Worm (Caenorhabditis elegans) whole organism, L2 larva: ENCODE measurements around the gene R05D3.3.

Experiments
- F13H6.1 ChIP-seq: sonication (generic microtip); optimal IDR thresholded peaks from 2 replicates; lab custom pipeline; 2016; ENCODE audit warnings: missing genetic modification characterization, missing compliant biosample characterization
- R02D3.7 ChIP-seq: fragments of 150-350 bp; optimal IDR thresholded peaks from 2 replicates; lab custom pipeline; 2014; ENCODE audit warnings: missing biosample characterization, missing genetic modification characterization
- Y55F3AM.14 ChIP-seq: fragments of 200-800 bp; sonication (Bioruptor generic); optimal IDR thresholded peaks from 2 replicates; lab custom pipeline; 2018; ENCODE audit warnings: mild to moderate bottlenecking, missing genetic modification characterization, missing compliant biosample characterization
- aly-2 ChIP-seq: fragments of 150-350 bp; optimal IDR thresholded peaks from 2 replicates; lab custom pipeline; 2014; ENCODE audit warnings: missing biosample characterization, missing genetic modification characterization
- ama-1 ChIP-seq: fragments of 150-350 bp; optimal IDR thresholded peaks from 2 replicates; lab custom pipeline; 2018; ENCODE audit warnings: inconsistent platforms
- blmp-1 ChIP-seq: sonication (generic microtip); optimal IDR thresholded peaks from 2 replicates; lab custom pipeline; 2017; ENCODE audit warnings: missing genetic modification characterization, mild to moderate bottlenecking, missing compliant biosample characterization, antibody characterized with exemption, moderate library complexity; ENCODE audit not compliant: insufficient read depth
- crh-2 ChIP-seq: sonication (generic microtip); optimal IDR thresholded peaks from 2 replicates; lab custom pipeline; 2017; ENCODE audit warnings: missing biosample characterization, missing genetic modification characterization
- dmd-4 ChIP-seq: sonication (generic microtip); optimal IDR thresholded peaks from 2 replicates; lab custom pipeline; 2017; ENCODE audit warnings: missing biosample characterization, missing genetic modification characterization
- elt-3 ChIP-seq: sonication (generic microtip); optimal IDR thresholded peaks from 2 replicates; lab custom pipeline; 2017; ENCODE audit warnings: missing biosample characterization, missing genetic modification characterization
- fos-1 ChIP-seq: fragments of 150-350 bp; optimal IDR thresholded peaks from 2 replicates; lab custom pipeline; 2014; ENCODE audit warnings: missing biosample characterization, missing genetic modification characterization
- gmeb-1 ChIP-seq: fragments of 150-350 bp; optimal IDR thresholded peaks from 2 replicates; lab custom pipeline; 2014; ENCODE audit warnings: missing biosample characterization, missing genetic modification characterization
- lin-11 ChIP-seq: fragments of 150-350 bp; sonication (generic microtip); optimal IDR thresholded peaks from 2 replicates; lab custom pipeline; 2014; ENCODE audit warnings: missing biosample characterization, missing genetic modification characterization, inconsistent platforms, mixed read lengths
- lin-13 ChIP-seq: fragments of 150-350 bp; optimal IDR thresholded peaks from 2 replicates; lab custom pipeline; 2014; ENCODE audit warnings: missing biosample characterization, missing genetic modification reagents, missing genetic modification characterization
- mdl-1 ChIP-seq, 2 experiments: fragments of 150-350 bp in 1 of 2; sonication (generic microtip) in 1 of 2; optimal IDR thresholded peaks; 2 replicates each; lab custom pipeline; 2017; ENCODE audit warnings: missing biosample characterization in 2 of 2, missing genetic modification characterization in 2 of 2
- nhr-10 ChIP-seq: sonication (generic microtip); optimal IDR thresholded peaks from 2 replicates; lab custom pipeline; 2017; ENCODE audit warnings: missing biosample characterization, missing genetic modification characterization
- nhr-11 ChIP-seq: fragments of 150-350 bp; optimal IDR thresholded peaks from 2 replicates; lab custom pipeline; 2014; ENCODE audit warnings: missing biosample characterization, missing genetic modification characterization
- nhr-12 ChIP-seq: fragments of 150-350 bp; optimal IDR thresholded peaks from 2 replicates; lab custom pipeline; 2014; ENCODE audit warnings: missing biosample characterization, missing genetic modification characterization
- nhr-129 ChIP-seq: fragments of 150-350 bp; optimal IDR thresholded peaks from 2 replicates; lab custom pipeline; 2014; ENCODE audit warnings: missing biosample characterization, missing genetic modification characterization
- nhr-21 ChIP-seq: fragments of 150-350 bp; optimal IDR thresholded peaks from 2 replicates; lab custom pipeline; 2014; ENCODE audit warnings: missing biosample characterization, missing genetic modification characterization
- nhr-23 ChIP-seq: fragments of 150-350 bp; optimal IDR thresholded peaks from 2 replicates; lab custom pipeline; 2014; ENCODE audit warnings: missing biosample characterization, missing genetic modification reagents, missing genetic modification characterization
- nhr-237 ChIP-seq: fragments of 150-350 bp; optimal IDR thresholded peaks from 2 replicates; lab custom pipeline; 2014; ENCODE audit warnings: missing biosample characterization, missing genetic modification characterization
- nhr-77 ChIP-seq: fragments of 150-350 bp; optimal IDR thresholded peaks from 2 replicates; lab custom pipeline; 2014; ENCODE audit warnings: missing biosample characterization, missing genetic modification characterization
- peb-1 ChIP-seq: fragments of 150-350 bp; optimal IDR thresholded peaks from 2 replicates; lab custom pipeline; 2014; ENCODE audit warnings: missing biosample characterization, missing genetic modification characterization
- sem-4 ChIP-seq: fragments of 150-350 bp; optimal IDR thresholded peaks from 2 replicates; lab custom pipeline; 2014; ENCODE audit warnings: missing biosample characterization, missing genetic modification reagents, missing genetic modification characterization
- skn-1 ChIP-seq: sonication (generic microtip); optimal IDR thresholded peaks from 2 replicates; lab custom pipeline; 2017; ENCODE audit warnings: missing biosample characterization, missing genetic modification characterization
- sma-3 ChIP-seq: sonication (generic microtip); optimal IDR thresholded peaks from 2 replicates; lab custom pipeline; 2016; ENCODE audit warnings: missing genetic modification reagents, missing genetic modification characterization, missing compliant biosample characterization
- sma-9 ChIP-seq, 2 experiments: fragments of 150-350 bp in 1 of 2; sonication (generic microtip) in 1 of 2; optimal IDR thresholded peaks; 2 replicates each; lab custom pipeline; 2014 to 2016; ENCODE audit warnings: missing genetic modification characterization in 2 of 2, mild to moderate bottlenecking in 1 of 2, missing biosample characterization in 1 of 2, missing compliant biosample characterization in 1 of 2, missing genetic modification reagents in 1 of 2, moderate library complexity in 1 of 2
- snpc-4 ChIP-seq: fragments of 150-350 bp; optimal IDR thresholded peaks from 2 replicates; lab custom pipeline; 2014; ENCODE audit warnings: missing biosample characterization, missing genetic modification characterization
- unc-39 ChIP-seq: fragments of 150-350 bp; optimal IDR thresholded peaks from 2 replicates; lab custom pipeline; 2014; ENCODE audit warnings: missing biosample characterization, missing genetic modification characterization
- unc-55 ChIP-seq: fragments of 150-350 bp; sonication (generic microtip); optimal IDR thresholded peaks from 3 replicates; lab custom pipeline; 2014; ENCODE audit warnings: missing biosample characterization, missing genetic modification reagents, missing genetic modification characterization
- unc-62 ChIP-seq: fragments of 150-350 bp; optimal IDR thresholded peaks from 2 replicates; lab custom pipeline; 2014; ENCODE audit warnings: missing biosample characterization, missing genetic modification reagents, missing genetic modification characterization
- zag-1 ChIP-seq: fragments of 150-350 bp; optimal IDR thresholded peaks from 2 replicates; lab custom pipeline; 2014; ENCODE audit warnings: missing biosample characterization, missing genetic modification characterization
- ztf-1 ChIP-seq: fragments of 200-800 bp; sonication (Bioruptor generic); conservative IDR thresholded peaks from 2 replicates; pipeline ENCODE4 v1.3.6; 2022; ENCODE audit warnings: missing genetic modification characterization, missing compliant biosample characterization
- ztf-11 ChIP-seq: sonication (generic microtip); optimal IDR thresholded peaks from 2 replicates; lab custom pipeline; 2017; ENCODE audit warnings: missing biosample characterization, missing genetic modification characterization

The R05D3.3 gene

DNA sequence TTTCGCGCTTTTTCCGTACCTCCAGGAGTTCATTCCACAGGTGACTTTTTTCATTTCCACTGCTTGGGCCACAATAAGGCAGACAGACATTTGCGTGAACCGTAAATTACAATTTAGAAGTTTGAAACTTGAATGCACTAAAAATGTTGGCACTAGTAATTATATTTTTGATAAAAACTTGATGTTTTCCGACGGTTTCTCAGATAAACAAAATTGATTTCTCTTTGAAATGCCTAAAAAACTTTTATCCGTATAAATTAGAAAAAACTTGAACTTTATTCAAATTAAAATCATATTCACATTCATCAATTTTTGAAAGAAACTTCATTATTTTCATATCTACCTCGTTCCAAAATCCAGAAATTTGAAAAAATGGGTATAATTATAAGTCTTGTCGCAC lies 31.9 kb downstream of the R05D3.3 start, which contains the start of gene ZK353.3:
Gene ZK353.3, plus strand, starts transcription at position 301 of the 400 bp plus-strand sequence.
- TF ChIP-seq nhr-77 (tag; lab: Kevin White, UChicago) (no peak), nhr-11 (tag; lab: Kevin White, UChicago) (no peak), unc-39 (tag; lab: Kevin White, UChicago) (no peak), ama-1 (no peak), ztf-11 (tag; lab: Kevin White, UChicago) (no peak), mdl-1 (tag; optimal IDR thresholded peaks at IDR 0.05; lab: Kevin White, UChicago) (no peak), sma-3 (GFP tag; lab: Kevin White, UChicago) (no peak), sma-9 (GFP tag; optimal IDR thresholded peaks at IDR 0.05; lab: Kevin White, UChicago) (no peak), sma-9 (tag; optimal IDR thresholded peaks at IDR 0.05; lab: Kevin White, UChicago) (no peak), snpc-4 (tag; lab: Kevin White, UChicago) (no peak)

- TF ChIP-seq F13H6.1 (tag; lab: Kevin White, UChicago), result no peak
Measured at ce11 chrIII:8398411-8398810, 34.6 kb downstream of the R05D3.3 start, which contains the start of gene ZK353.2. Gene ZK353.2, plus strand, starts transcription at chrIII:8398711.

- TF ChIP-seq fos-1 (tag; lab: Kevin White, UChicago) (peak; percentile 90), aly-2 (tag; lab: Kevin White, UChicago) (no peak), nhr-12 (no peak), mdl-1 (tag; optimal IDR thresholded peaks at IDR 0.05; lab: Kevin White, UChicago) (peak in 1 of 2 experiments; percentile 1), gmeb-1 (tag; lab: Kevin White, UChicago) (peak; percentile 43), nhr-11 (tag; lab: Kevin White, UChicago) (no peak), sma-9 (GFP tag; optimal IDR thresholded peaks at IDR 0.05; lab: Kevin White, UChicago) (peak; percentile 94), sma-9 (tag; optimal IDR thresholded peaks at IDR 0.05; lab: Kevin White, UChicago) (no peak), crh-2 (tag; lab: Kevin White, UChicago) (peak; percentile 60), nhr-129 (peak; percentile 87), unc-39 (tag; lab: Kevin White, UChicago) (no peak), nhr-77 (tag; lab: Kevin White, UChicago) (no peak), blmp-1 (no peak), skn-1 (tag; lab: Kevin White, UChicago) (peak; percentile 62), peb-1 (tag; lab: Kevin White, UChicago) (no peak), F13H6.1 (tag; lab: Kevin White, UChicago) (peak; percentile 28)
Measured at ce11 chrIII:8400478-8400877, 36.7 kb downstream of the R05D3.3 start.

DNA sequence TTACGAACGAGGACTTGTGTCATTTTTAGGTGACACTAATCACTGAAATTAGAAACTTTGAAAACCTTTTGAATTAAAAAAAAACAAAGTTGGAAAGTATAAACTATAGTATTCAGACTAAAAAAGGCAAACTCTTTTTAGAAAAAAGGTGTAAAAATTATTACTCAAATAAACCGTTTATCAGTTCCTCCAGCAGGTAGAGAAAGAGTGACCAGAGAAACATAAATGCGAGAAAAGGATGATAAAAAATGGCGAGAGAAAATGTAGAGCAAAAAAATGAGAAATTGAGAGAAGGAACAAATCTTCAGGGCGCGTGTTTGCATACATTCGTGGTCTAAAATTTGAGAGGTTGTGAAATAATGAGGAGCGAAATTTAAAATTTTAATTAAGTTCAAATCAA lies 38.1 kb downstream of the R05D3.3 start, which contains the start of gene lap-1:
Gene lap-1, minus strand, starts transcription at position 42 of the 400 bp plus-strand sequence.
- TF ChIP-seq skn-1 (tag; lab: Kevin White, UChicago) (peak; percentile 40), mdl-1 (tag; optimal IDR thresholded peaks at IDR 0.05; lab: Kevin White, UChicago) (no peak), fos-1 (tag; lab: Kevin White, UChicago) (peak; percentile 63)

ce11 chrIII:8402633-8403032 lies 38.8 kb downstream of the R05D3.3 start:
- no peak for TF ChIP-seq unc-62
- no peak for TF ChIP-seq ama-1
- TF ChIP-seq unc-55 (GFP tag; lab: Kevin White, UChicago), result no peak
- TF ChIP-seq lin-13 (GFP tag; lab: Kevin White, UChicago), result no peak
- no peak for TF ChIP-seq nhr-237 (tag; lab: Kevin White, UChicago)
- no peak for TF ChIP-seq sem-4 (tag; lab: Kevin White, UChicago)
- TF ChIP-seq peb-1 (tag; lab: Kevin White, UChicago), result no peak
- TF ChIP-seq dmd-4 (tag; lab: Kevin White, UChicago), result no peak
- TF ChIP-seq skn-1 (tag; lab: Kevin White, UChicago), result no peak
- no peak for TF ChIP-seq Y55F3AM.14
- no peak for TF ChIP-seq nhr-12
- no peak for TF ChIP-seq unc-39 (tag; lab: Kevin White, UChicago)
- TF ChIP-seq elt-3, result no peak
- TF ChIP-seq ztf-11 (tag; lab: Kevin White, UChicago), result no peak
- no peak for TF ChIP-seq blmp-1
- TF ChIP-seq aly-2 (tag; lab: Kevin White, UChicago), result no peak
- TF ChIP-seq nhr-10 (tag; lab: Kevin White, UChicago), result no peak
- no peak for TF ChIP-seq nhr-21 (tag; lab: Kevin White, UChicago)

ce11 chrIII:8403507-8403906 lies 39.7 kb downstream of the R05D3.3 start, which contains the start of gene cutc-1:
Gene cutc-1, minus strand, starts transcription at chrIII:8403607.
- TF ChIP-seq lin-11 (tag; lab: Kevin White, UChicago), result no peak
- no peak for TF ChIP-seq nhr-23 (tag; lab: Kevin White, UChicago)
- TF ChIP-seq peb-1 (tag; lab: Kevin White, UChicago), result no peak
- no peak for TF ChIP-seq lin-13 (GFP tag; lab: Kevin White, UChicago)
- TF ChIP-seq ztf-1 (GFP tag; lab: Robert Waterston, UW), result no peak
- no peak for TF ChIP-seq zag-1
- no peak for TF ChIP-seq nhr-10 (tag; lab: Kevin White, UChicago)
- no peak for TF ChIP-seq fos-1 (tag; lab: Kevin White, UChicago)
- TF ChIP-seq F13H6.1 (tag; lab: Kevin White, UChicago), result no peak
- TF ChIP-seq R02D3.7, result no peak
- TF ChIP-seq mdl-1 (tag; optimal IDR thresholded peaks at IDR 0.05; lab: Kevin White, UChicago), result no peak
- no peak for TF ChIP-seq snpc-4 (tag; lab: Kevin White, UChicago)
